Worm (Caenorhabditis elegans): Measurements from ENCODE around the gene mpz-5.

The mpz-5 gene

DNA sequence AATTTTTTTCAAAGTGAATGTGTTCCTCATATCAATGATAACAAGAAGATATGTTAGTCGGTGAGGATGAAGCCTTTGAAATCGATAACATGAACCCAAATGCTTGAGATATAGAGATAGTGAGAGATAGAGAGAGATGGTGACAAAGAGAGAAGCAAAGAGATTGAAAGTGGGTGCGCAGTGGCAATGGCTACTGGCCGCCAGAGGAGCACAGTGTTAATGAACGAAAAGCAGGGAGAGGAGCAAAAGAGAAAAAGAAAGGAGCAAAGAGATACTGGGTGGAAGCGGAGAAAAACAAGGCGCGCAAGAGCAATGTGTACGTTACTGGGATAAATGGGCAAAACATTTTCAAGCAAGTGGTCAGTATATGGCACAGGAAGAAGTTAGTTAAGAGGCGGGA is 29.0 kb downstream of the mpz-5 start:
- TF ChIP-seq daf-16 (GFP tag; optimal IDR thresholded peaks at IDR 0.05): peak in 1 of 2 experiments; percentile 24
- no peak for TF ChIP-seq daf-16 (tag; optimal IDR thresholded peaks at IDR 0.05)
- TF ChIP-seq mes-2 (tag; optimal IDR thresholded peaks at IDR 0.05; ENCODE audit: poor library complexity, severe bottlenecking): no peak
- TF ChIP-seq ceh-28 (tag; optimal IDR thresholded peaks at IDR 0.05): peak; percentile 15
- peak; percentile 55 for TF ChIP-seq hmg-1.1 (GFP tag; IDR thresholded peaks at IDR 0.05)
- no peak for TF ChIP-seq F44E2.7 (GFP tag; IDR thresholded peaks at IDR 0.05)
- peak; percentile 47 for TF ChIP-seq mep-1 (tag; optimal IDR thresholded peaks at IDR 0.05)
- TF ChIP-seq hlh-11 (tag; optimal IDR thresholded peaks at IDR 0.05): peak; percentile 15
- 0 out of 2 replicates have a peak, but pooled peaks have one; percentile 61 for TF ChIP-seq ctbp-1 (GFP tag; IDR thresholded peaks at IDR 0.05)
- no peak for TF ChIP-seq madf-5 (GFP tag; IDR thresholded peaks at IDR 0.05)
- peak; percentile 39 for TF ChIP-seq fkh-10 (GFP tag; optimal IDR thresholded peaks at IDR 0.05)
- TF ChIP-seq aha-1 (tag): peak; percentile 29
- peak in 1 of 2 experiments; percentile 24 for TF ChIP-seq lsy-2 (tag; optimal IDR thresholded peaks at IDR 0.05)
- TF ChIP-seq set-16 (GFP tag; IDR thresholded peaks at IDR 0.05): peak; percentile 13; the same call in 1 of the 2 replicates
- TF ChIP-seq rbr-2 (tag; optimal IDR thresholded peaks at IDR 0.05): peak; percentile 55
- TF ChIP-seq nhr-237 (tag; optimal IDR thresholded peaks at IDR 0.05): no peak

DNA sequence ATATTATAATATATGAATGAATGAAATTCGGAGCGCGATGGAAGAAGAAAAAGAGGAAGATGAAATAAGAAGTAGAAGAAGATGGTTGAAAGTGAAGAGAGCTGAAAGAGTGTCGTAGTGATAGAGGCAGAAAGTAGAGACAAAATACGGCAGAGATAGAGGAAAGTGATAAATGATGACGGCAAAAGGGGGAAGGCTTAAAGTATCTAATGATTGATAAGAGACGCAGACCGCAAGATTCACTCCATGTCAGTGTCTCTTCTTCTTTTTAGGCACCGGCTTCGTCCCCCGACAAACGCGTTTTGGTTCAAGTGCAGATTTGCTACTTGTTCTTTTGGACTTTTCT is 31.3 kb downstream of the mpz-5 start:
- TF ChIP-seq pqm-1 (tag; optimal IDR thresholded peaks at IDR 0.05): peak; percentile 90
- TF ChIP-seq ceh-20 (GFP tag; IDR thresholded peaks at IDR 0.05): peak; percentile 86
- TF ChIP-seq tra-1 (GFP tag; IDR thresholded peaks at IDR 0.05): peak; percentile 47; the same call in 1 of the 2 replicates
- peak in 1 of 2 experiments; percentile 28 for TF ChIP-seq hif-1 (tag; optimal IDR thresholded peaks at IDR 0.05)
- no peak; the same call in 1 of the 2 replicates for TF ChIP-seq hmg-1.1 (GFP tag; IDR thresholded peaks at IDR 0.05)
- no peak for TF ChIP-seq zfp-3 (GFP tag; conservative IDR thresholded peaks at IDR 0.05)
- TF ChIP-seq ces-1 (GFP tag; optimal IDR thresholded peaks at IDR 0.05): no peak
- 0 out of 2 replicates have a peak, but pooled peaks have one; percentile 46 for TF ChIP-seq lin-1 (GFP tag; IDR thresholded peaks at IDR 0.05)
- no peak for TF ChIP-seq aha-1 (tag)
- TF ChIP-seq tag-97 (GFP tag; IDR thresholded peaks at IDR 0.05): no peak
- TF ChIP-seq ceh-28 (tag; optimal IDR thresholded peaks at IDR 0.05): no peak
- TF ChIP-seq nhr-28 (tag; optimal IDR thresholded peaks at IDR 0.05): peak; percentile 96
- peak; percentile 18 to 51 for TF ChIP-seq lsy-2 (tag; optimal IDR thresholded peaks at IDR 0.05)
- TF ChIP-seq F26F4.8 (GFP tag; conservative IDR thresholded peaks at IDR 0.05): no peak
- TF ChIP-seq daf-12 (tag; optimal IDR thresholded peaks at IDR 0.05): no peak
- TF ChIP-seq T20F7.1 (GFP tag; optimal IDR thresholded peaks at IDR 0.05): peak; percentile 51
- peak; percentile 47 for TF ChIP-seq nhr-48 (tag; optimal IDR thresholded peaks at IDR 0.05)
- peak; percentile 66; the same call in 1 of the 2 replicates for TF ChIP-seq php-3 (GFP tag; IDR thresholded peaks at IDR 0.05)
- TF ChIP-seq lin-13 (GFP tag; optimal IDR thresholded peaks at IDR 0.05): peak; percentile 32
- TF ChIP-seq zip-11 (GFP tag; IDR thresholded peaks at IDR 0.05): no peak
- TF ChIP-seq F10B5.3 (tag; optimal IDR thresholded peaks at IDR 0.05): no peak
- TF ChIP-seq set-16 (GFP tag; IDR thresholded peaks at IDR 0.05): no peak
- no peak for TF ChIP-seq ZK337.2 (GFP tag; IDR thresholded peaks at IDR 0.05)
- TF ChIP-seq duxl-1 (tag; optimal IDR thresholded peaks at IDR 0.05; ENCODE audit: poor library complexity): no peak
- peak; percentile 67 for TF ChIP-seq nhr-10 (tag; optimal IDR thresholded peaks at IDR 0.05)
- no peak for TF ChIP-seq dmd-9 (GFP tag; IDR thresholded peaks at IDR 0.05)
- peak; percentile 32 for TF ChIP-seq mes-2 (tag; optimal IDR thresholded peaks at IDR 0.05; ENCODE audit: poor library complexity, severe bottlenecking)
- TF ChIP-seq sdz-12 (GFP tag; optimal IDR thresholded peaks at IDR 0.05): no peak
- no peak for TF ChIP-seq madf-9 (GFP tag; conservative IDR thresholded peaks at IDR 0.05)
- no peak for TF ChIP-seq ctbp-1 (GFP tag; IDR thresholded peaks at IDR 0.05)
- no peak for TF ChIP-seq ceh-82 (tag; optimal IDR thresholded peaks at IDR 0.05)
- no peak for TF ChIP-seq daf-8 (GFP tag; IDR thresholded peaks at IDR 0.05)
- TF ChIP-seq Y75B8A.6 (GFP tag; IDR thresholded peaks at IDR 0.05): no peak
- TF ChIP-seq F37D6.2 (tag; optimal IDR thresholded peaks at IDR 0.05): no peak
- TF ChIP-seq nhr-111 (GFP tag; optimal IDR thresholded peaks at IDR 0.05): no peak
- no peak for TF ChIP-seq D1046.2 (GFP tag; IDR thresholded peaks at IDR 0.05)
- TF ChIP-seq nhr-76 (tag; optimal IDR thresholded peaks at IDR 0.05): no peak
- TF ChIP-seq snpc-1.2 (GFP tag; IDR thresholded peaks at IDR 0.05): no peak
- TF ChIP-seq ztf-7 (tag; optimal IDR thresholded peaks at IDR 0.05): no peak
- no peak for TF ChIP-seq dpl-1 (GFP tag; optimal IDR thresholded peaks at IDR 0.05)
- TF ChIP-seq lim-7 (GFP tag; IDR thresholded peaks at IDR 0.05): no peak
- TF ChIP-seq F44E2.7 (GFP tag; IDR thresholded peaks at IDR 0.05): no peak
